Fruit fly (Drosophila melanogaster) whole organism: ENCODE results near the gene CG5810.

Experiments used
- CG8478 ChIP-seq: fragments of >200 bp; optimal IDR thresholded peaks from 2 replicates; lab custom pipeline; 2018; ENCODE audit warnings: inconsistent platforms
- Dll ChIP-seq: fragments of >200 bp; optimal IDR thresholded peaks from 2 replicates; lab custom pipeline; 2017
- EcR ChIP-seq, 2 experiments: fragments of >200 bp; optimal IDR thresholded peaks; 2 replicates each; lab custom pipeline; 2017; ENCODE audit warnings: missing biosample characterization in 2 of 2, missing genetic modification characterization in 2 of 2, missing genetic modification reagents in 2 of 2
- pan ChIP-seq: fragments of >200 bp; optimal IDR thresholded peaks from 2 replicates; lab custom pipeline; 2017
- psq ChIP-seq: fragments of >200 bp; optimal IDR thresholded peaks from 2 replicates; lab custom pipeline; 2017
- usp ChIP-seq: fragments of >200 bp; optimal IDR thresholded peaks from 2 replicates; lab custom pipeline; 2017; ENCODE audit warnings: missing biosample characterization, missing genetic modification characterization, mixed read lengths

- TF ChIP-seq usp (GFP tag; lab: Kevin White, UChicago), result no peak
- TF ChIP-seq psq (lab: Kevin White, UChicago), result no peak
- no peak for TF ChIP-seq Dll (lab: Kevin White, UChicago)
- no peak for TF ChIP-seq pan (lab: Kevin White, UChicago)
- no peak for TF ChIP-seq CG8478 (lab: Kevin White, UChicago)
- TF ChIP-seq EcR (GFP tag; optimal IDR thresholded peaks at IDR 0.05; lab: Kevin White, UChicago), result no peak
Observed at dm6 chr3R:21187394-21188392, 24.1 kb downstream of the CG5810 start.
